Worm (Caenorhabditis elegans) whole organism, mixed stage, embryonic: Measurements from ENCODE around the gene C13A2.10.

Experiments
- blmp-1 ChIP-seq: fragments of 150-350 bp; optimal IDR thresholded peaks from 2 replicates; lab custom pipeline; 2014; ENCODE audit warnings: missing biosample characterization, missing genetic modification characterization
- elt-1 ChIP-seq: sonication (generic microtip); optimal IDR thresholded peaks from 2 replicates; lab custom pipeline; 2017; ENCODE audit warnings: missing genetic modification characterization, mild to moderate bottlenecking, missing compliant biosample characterization, antibody characterized with exemption, moderate library complexity, borderline replicate concordance; ENCODE audit not compliant: insufficient read depth
- flh-1 ChIP-seq: fragments of 200-800 bp; sonication (Bioruptor generic); optimal IDR thresholded peaks from 2 replicates; lab custom pipeline; 2018; ENCODE audit warnings: mild to moderate bottlenecking, missing genetic modification characterization, moderate library complexity, missing compliant biosample characterization
- hlh-1 ChIP-seq: fragments of 150-350 bp; optimal IDR thresholded peaks from 2 replicates; lab custom pipeline; 2014; ENCODE audit warnings: missing biosample characterization, missing genetic modification reagents, missing genetic modification characterization
- lin-13 ChIP-seq: fragments of 150-350 bp; optimal IDR thresholded peaks from 2 replicates; lab custom pipeline; 2014; ENCODE audit warnings: missing biosample characterization, missing genetic modification characterization
- lin-32 ChIP-seq: fragments of 200-800 bp; sonication (Bioruptor generic); optimal IDR thresholded peaks from 2 replicates; lab custom pipeline; 2018; ENCODE audit warnings: mild to moderate bottlenecking, missing genetic modification characterization, missing compliant biosample characterization
- lsy-2 ChIP-seq: fragments of 150-350 bp; optimal IDR thresholded peaks from 2 replicates; lab custom pipeline; 2014; ENCODE audit warnings: missing biosample characterization, missing genetic modification characterization
- mep-1 ChIP-seq: fragments of 150-350 bp; optimal IDR thresholded peaks from 2 replicates; lab custom pipeline; 2017; ENCODE audit warnings: missing biosample characterization, missing genetic modification reagents, missing genetic modification characterization, inconsistent platforms
- nhr-12 ChIP-seq: fragments of 150-350 bp; optimal IDR thresholded peaks from 2 replicates; lab custom pipeline; 2014; ENCODE audit warnings: missing biosample characterization, missing genetic modification characterization
- pha-4 ChIP-seq: fragments of 150-350 bp; optimal IDR thresholded peaks from 2 replicates; lab custom pipeline; 2018; ENCODE audit warnings: missing biosample characterization, missing genetic modification reagents, missing genetic modification characterization
- sem-2 ChIP-seq: fragments of 200-800 bp; sonication (Bioruptor generic); optimal IDR thresholded peaks from 2 replicates; lab custom pipeline; 2018; ENCODE audit warnings: mild to moderate bottlenecking, missing genetic modification characterization, missing compliant biosample characterization
- snpc-4 ChIP-seq: fragments of 150-350 bp; optimal IDR thresholded peaks from 2 replicates; lab custom pipeline; 2014; ENCODE audit warnings: missing biosample characterization, missing genetic modification characterization
- unc-62 ChIP-seq: fragments of 150-350 bp; optimal IDR thresholded peaks from 2 replicates; lab custom pipeline; 2014; ENCODE audit warnings: missing biosample characterization, missing genetic modification reagents, missing genetic modification characterization
- ztf-11 ChIP-seq: fragments of 150-350 bp; optimal IDR thresholded peaks from 2 replicates; lab custom pipeline; 2014; ENCODE audit warnings: missing biosample characterization, missing genetic modification characterization

ce11 chrV:7274992-7275391 is at the start of gene C13A2.10:
- TF ChIP-seq elt-1 (tag; lab: Kevin White, UChicago) (no peak), unc-62 (no peak), lin-13 (tag; lab: Kevin White, UChicago) (no peak), flh-1 (GFP tag; lab: Kevin White, UChicago) (no peak), nhr-12 (tag; lab: Kevin White, UChicago) (no peak), lin-32 (GFP tag; lab: Kevin White, UChicago) (no peak), ztf-11 (tag; lab: Kevin White, UChicago) (no peak), lsy-2 (tag; lab: Kevin White, UChicago) (no peak), sem-2 (GFP tag; lab: Kevin White, UChicago) (no peak), pha-4 (tag; lab: Kevin White, UChicago) (no peak), blmp-1 (no peak), snpc-4 (tag; lab: Kevin White, UChicago) (no peak), mep-1 (tag; lab: Kevin White, UChicago) (no peak), hlh-1 (tag; lab: Kevin White, UChicago) (no peak)
